Worm (Caenorhabditis elegans) whole organism, L3 larva: ENCODE results near the gene K11D9.3.
"Not testable (repeated sequence)": the region's sequence is repeated elsewhere in the genome, so short reads cannot be mapped to it uniquely, and the experiment has no call there.

ENCODE experiments used
- ceh-16 ChIP-seq: sonication (generic microtip); optimal IDR thresholded peaks from 2 replicates; lab custom pipeline; 2017; ENCODE audit warnings: missing biosample characterization, missing genetic modification characterization
- ceh-28 ChIP-seq: fragments of 150-350 bp; optimal IDR thresholded peaks from 2 replicates; lab custom pipeline; 2014; ENCODE audit warnings: missing biosample characterization, missing genetic modification reagents, missing genetic modification characterization
- ceh-82 ChIP-seq: fragments of 150-350 bp; optimal IDR thresholded peaks from 2 replicates; lab custom pipeline; 2014; ENCODE audit warnings: missing biosample characterization, missing genetic modification characterization
- ceh-9 ChIP-seq: sonication (generic microtip); optimal IDR thresholded peaks from 2 replicates; lab custom pipeline; 2018; ENCODE audit warnings: missing biosample characterization, missing genetic modification characterization
- daf-12 ChIP-seq: fragments of 150-350 bp; optimal IDR thresholded peaks from 2 replicates; lab custom pipeline; 2014; ENCODE audit warnings: missing biosample characterization, missing genetic modification reagents, missing genetic modification characterization
- egl-27 ChIP-seq: sonication (generic microtip); optimal IDR thresholded peaks from 4 replicates; lab custom pipeline; 2017; ENCODE audit warnings: missing biosample characterization, missing genetic modification reagents, missing genetic modification characterization
- elt-1 ChIP-seq: fragments of 150-350 bp; optimal IDR thresholded peaks from 2 replicates; lab custom pipeline; 2014; ENCODE audit warnings: missing biosample characterization, missing genetic modification characterization
- elt-2 ChIP-seq: sonication (generic microtip); optimal IDR thresholded peaks from 2 replicates; lab custom pipeline; 2016; ENCODE audit warnings: missing genetic modification reagents, mild to moderate bottlenecking, missing genetic modification characterization, missing compliant biosample characterization
- elt-3 ChIP-seq, 3 experiments: fragments of 150-350 bp in 1 of 3; sonication (generic microtip) in 2 of 3; optimal IDR thresholded peaks; 2 replicates in 2 of 3; 4 replicates in 1 of 3; lab custom pipeline; 2014 to 2017; ENCODE audit warnings: missing biosample characterization in 3 of 3, missing genetic modification characterization in 3 of 3
- eor-1 ChIP-seq, 2 experiments: fragments of 150-350 bp; optimal IDR thresholded peaks; 2 replicates each; lab custom pipeline; 2014 to 2018; ENCODE audit warnings: missing biosample characterization in 2 of 2, missing genetic modification characterization in 2 of 2
- fkh-10 ChIP-seq: sonication (generic microtip); optimal IDR thresholded peaks from 2 replicates; lab custom pipeline; 2017; ENCODE audit warnings: missing biosample characterization, missing genetic modification reagents, missing genetic modification characterization
- fkh-2 ChIP-seq: fragments of 150-350 bp; optimal IDR thresholded peaks from 2 replicates; lab custom pipeline; 2014; ENCODE audit warnings: missing biosample characterization, missing genetic modification reagents, missing genetic modification characterization
- fos-1 ChIP-seq: fragments of 150-350 bp; optimal IDR thresholded peaks from 2 replicates; lab custom pipeline; 2014; ENCODE audit warnings: missing biosample characterization, missing genetic modification characterization
- hmg-11 ChIP-seq: sonication (generic microtip); optimal IDR thresholded peaks from 2 replicates; lab custom pipeline; 2016; ENCODE audit warnings: missing genetic modification characterization, missing compliant biosample characterization
- jun-1 ChIP-seq: fragments of 150-350 bp; optimal IDR thresholded peaks from 2 replicates; lab custom pipeline; 2014; ENCODE audit warnings: missing biosample characterization, missing genetic modification reagents, missing genetic modification characterization
- lin-15B ChIP-seq: fragments of 150-350 bp; optimal IDR thresholded peaks from 2 replicates; lab custom pipeline; 2014; ENCODE audit warnings: missing biosample characterization, missing genetic modification characterization
- lin-39 ChIP-seq: fragments of 150-350 bp; optimal IDR thresholded peaks from 2 replicates; lab custom pipeline; 2018; ENCODE audit warnings: missing biosample characterization, missing genetic modification reagents, missing genetic modification characterization
- mdl-1 ChIP-seq: fragments of 150-350 bp; optimal IDR thresholded peaks from 2 replicates; lab custom pipeline; 2014; ENCODE audit warnings: missing biosample characterization, missing genetic modification characterization
- mml-1 ChIP-seq: fragments of 150-350 bp; sonication (generic microtip); optimal IDR thresholded peaks from 3 replicates; lab custom pipeline; 2014; ENCODE audit warnings: missing biosample characterization, missing genetic modification characterization
- nfya-1 ChIP-seq: sonication (generic microtip); optimal IDR thresholded peaks from 2 replicates; lab custom pipeline; 2017; ENCODE audit warnings: missing genetic modification characterization, mild to moderate bottlenecking, missing compliant biosample characterization, antibody characterized with exemption, moderate library complexity; ENCODE audit not compliant: insufficient read depth
- nhr-11 ChIP-seq: fragments of 150-350 bp; optimal IDR thresholded peaks from 2 replicates; lab custom pipeline; 2014; ENCODE audit warnings: missing biosample characterization, missing genetic modification characterization
- nhr-12 ChIP-seq: fragments of 150-350 bp; optimal IDR thresholded peaks from 2 replicates; lab custom pipeline; 2014; ENCODE audit warnings: missing biosample characterization, missing genetic modification characterization
- nhr-23 ChIP-seq: fragments of 150-350 bp; optimal IDR thresholded peaks from 2 replicates; lab custom pipeline; 2014; ENCODE audit warnings: missing biosample characterization, missing genetic modification reagents, missing genetic modification characterization
- nhr-25 ChIP-seq: sonication (generic microtip); optimal IDR thresholded peaks from 2 replicates; lab custom pipeline; 2017; ENCODE audit warnings: missing biosample characterization, missing genetic modification characterization
- nhr-28 ChIP-seq: fragments of 150-350 bp; optimal IDR thresholded peaks from 2 replicates; lab custom pipeline; 2014; ENCODE audit warnings: missing biosample characterization, missing genetic modification characterization
- nhr-43 ChIP-seq: sonication (generic microtip); optimal IDR thresholded peaks from 2 replicates; lab custom pipeline; 2016; ENCODE audit warnings: mild to moderate bottlenecking, missing genetic modification characterization, missing compliant biosample characterization; ENCODE audit not compliant: poor library complexity, severe bottlenecking
- nhr-67 ChIP-seq: fragments of 150-350 bp; optimal IDR thresholded peaks from 2 replicates; lab custom pipeline; 2014; ENCODE audit warnings: missing biosample characterization, missing genetic modification characterization
- nhr-77 ChIP-seq: fragments of 150-350 bp; optimal IDR thresholded peaks from 2 replicates; lab custom pipeline; 2014; ENCODE audit warnings: missing biosample characterization, missing genetic modification characterization
- pha-4 ChIP-seq: fragments of 150-350 bp; optimal IDR thresholded peaks from 2 replicates; lab custom pipeline; 2014; ENCODE audit warnings: missing biosample characterization, missing genetic modification reagents, missing genetic modification characterization
- pqm-1 ChIP-seq: fragments of 150-350 bp; optimal IDR thresholded peaks from 2 replicates; lab custom pipeline; 2017; ENCODE audit warnings: missing biosample characterization, missing genetic modification characterization, inconsistent platforms
- sea-2 ChIP-seq: fragments of 150-350 bp; sonication (generic microtip); optimal IDR thresholded peaks from 4 replicates; lab custom pipeline; 2014; ENCODE audit warnings: missing biosample characterization, missing genetic modification reagents, missing genetic modification characterization
- snpc-4 ChIP-seq: fragments of 150-350 bp; optimal IDR thresholded peaks from 2 replicates; lab custom pipeline; 2014; ENCODE audit warnings: missing biosample characterization, missing genetic modification characterization
- tbx-2 ChIP-seq: sonication (generic microtip); optimal IDR thresholded peaks from 2 replicates; lab custom pipeline; 2016; ENCODE audit warnings: mild to moderate bottlenecking, missing genetic modification characterization, missing compliant biosample characterization
- unc-39 ChIP-seq: sonication (generic microtip); optimal IDR thresholded peaks from 4 replicates; lab custom pipeline; 2017; ENCODE audit warnings: missing biosample characterization, missing genetic modification characterization
- ztf-11 ChIP-seq: fragments of 150-350 bp; optimal IDR thresholded peaks from 2 replicates; lab custom pipeline; 2014; ENCODE audit warnings: missing biosample characterization, missing genetic modification characterization
- ztf-4 ChIP-seq: fragments of 150-350 bp; optimal IDR thresholded peaks from 2 replicates; lab custom pipeline; 2014; ENCODE audit warnings: missing biosample characterization, missing genetic modification characterization

Gene K11D9.3

DNA sequence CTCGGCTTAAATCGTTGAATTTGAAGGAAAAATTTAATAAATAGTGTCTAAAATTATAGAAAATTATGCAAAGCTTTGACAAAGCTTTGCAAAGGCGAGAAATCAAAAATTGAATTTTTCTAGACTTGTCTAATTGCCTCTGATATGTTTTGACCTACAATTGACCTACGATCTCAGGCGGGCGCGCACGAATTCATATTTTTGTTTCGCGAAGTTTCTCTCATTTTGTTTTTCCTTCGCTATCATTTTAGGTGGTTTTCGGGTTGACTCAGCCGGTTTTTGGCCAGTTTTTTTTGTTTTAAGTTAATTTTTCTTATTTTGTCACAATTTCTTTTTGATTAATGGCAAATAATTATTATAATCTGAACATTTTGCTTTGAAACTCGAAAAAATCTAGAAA, 5.2 kb upstream of the K11D9.3 start:
- TF ChIP-seq mml-1 (no peak), pqm-1 (tag; lab: Kevin White, UChicago) (no peak), elt-3 (tag; optimal IDR thresholded peaks at IDR 0.05; lab: Kevin White, UChicago) (no peak), tbx-2 (no peak)

DNA sequence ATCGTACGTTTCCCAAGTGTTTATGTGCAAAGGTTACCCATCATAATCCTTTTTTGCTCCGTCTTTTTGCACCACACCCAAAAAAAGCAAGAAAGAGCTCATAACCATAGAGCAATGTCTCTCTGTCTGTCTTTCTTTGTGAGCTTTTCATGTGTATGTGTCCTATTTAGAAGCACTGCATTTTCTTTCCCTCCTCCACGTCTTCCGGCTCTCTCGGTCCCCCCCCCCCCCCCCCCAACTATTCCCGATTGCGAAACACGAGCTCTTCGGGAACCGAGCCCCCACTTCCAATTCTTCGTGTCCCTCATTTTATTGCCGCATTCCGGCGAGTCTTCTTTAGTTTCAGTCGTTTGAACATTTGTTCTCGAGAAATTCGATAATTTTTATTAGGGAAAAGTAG, 4.8 kb upstream of the K11D9.3 start:
- no peak for TF ChIP-seq unc-39 (tag; lab: Kevin White, UChicago)
- TF ChIP-seq daf-12 (tag; lab: Kevin White, UChicago): no peak
- TF ChIP-seq sea-2: no peak
- TF ChIP-seq tbx-2: no peak
- no peak for TF ChIP-seq lin-15B (tag; lab: Kevin White, UChicago)
- TF ChIP-seq nhr-77 (tag; lab: Kevin White, UChicago): no peak
- no peak for TF ChIP-seq nhr-28
- TF ChIP-seq eor-1 (tag; optimal IDR thresholded peaks at IDR 0.05; lab: Kevin White, UChicago): no peak
- TF ChIP-seq nhr-67 (tag; lab: Kevin White, UChicago): no peak
- no peak for TF ChIP-seq nhr-12
- TF ChIP-seq snpc-4 (tag; lab: Kevin White, UChicago): no peak
- no peak for TF ChIP-seq elt-3 (tag; optimal IDR thresholded peaks at IDR 0.05; lab: Kevin White, UChicago)
- TF ChIP-seq ceh-9 (tag; lab: Kevin White, UChicago): no peak
- TF ChIP-seq nhr-11: no peak
- TF ChIP-seq nhr-25 (tag; lab: Kevin White, UChicago): no peak
- TF ChIP-seq mdl-1 (tag; lab: Kevin White, UChicago): no peak
- TF ChIP-seq, all 47 proteins: peak for 0

DNA sequence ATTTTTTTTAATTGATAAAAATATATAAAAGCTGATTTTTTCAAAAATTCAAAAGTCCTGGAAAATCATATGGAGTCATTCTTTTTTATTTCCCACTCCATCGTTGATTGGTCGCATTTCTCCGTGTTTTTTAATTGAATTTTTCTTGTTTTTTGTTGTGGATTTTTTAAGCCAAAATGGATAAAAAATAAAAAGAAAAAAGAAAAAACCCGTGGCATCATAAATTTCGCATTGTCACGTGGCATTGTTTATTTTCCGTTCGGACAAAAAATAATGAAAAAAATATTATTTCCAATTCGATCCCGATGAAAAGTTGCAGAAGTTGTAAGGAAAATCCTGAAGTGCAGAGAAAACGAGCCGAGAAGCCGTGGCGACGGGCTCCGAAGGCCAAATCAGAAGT, 3.6 kb upstream of the K11D9.3 start, which contains the start of gene klp-7:
Gene klp-7 (plus strand): TSS at position 301 of the 400 bp plus-strand sequence.
- TF ChIP-seq nhr-23 (tag; lab: Kevin White, UChicago); daf-12 (tag; lab: Kevin White, UChicago); eor-1 (tag; optimal IDR thresholded peaks at IDR 0.05; lab: Kevin White, UChicago): not testable (repeated sequence)

DNA sequence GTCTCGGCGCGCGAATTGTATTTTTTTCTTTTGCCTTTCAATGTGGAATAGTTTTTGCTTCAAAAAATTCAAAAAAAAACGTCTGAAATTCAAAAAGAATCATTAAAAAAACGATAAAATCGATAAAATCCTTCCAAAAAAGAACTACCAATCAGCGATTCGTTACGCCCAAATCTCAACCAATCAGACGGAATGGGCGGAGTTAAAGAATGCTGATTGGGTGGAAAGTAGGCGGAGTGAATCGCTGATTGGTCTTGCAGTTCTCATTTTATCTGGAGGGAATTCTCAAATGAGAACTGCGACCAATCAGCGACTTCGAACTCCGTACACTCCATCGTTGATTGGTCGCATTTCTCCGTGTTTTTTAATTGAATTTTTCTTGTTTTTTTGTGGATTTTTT, 3.2 kb upstream of the K11D9.3 start:
- TF ChIP-seq nfya-1 (tag; lab: Kevin White, UChicago) (peak; percentile 95), fkh-2 (no peak)
- TF ChIP-seq, all 47 proteins: peak for 1

DNA sequence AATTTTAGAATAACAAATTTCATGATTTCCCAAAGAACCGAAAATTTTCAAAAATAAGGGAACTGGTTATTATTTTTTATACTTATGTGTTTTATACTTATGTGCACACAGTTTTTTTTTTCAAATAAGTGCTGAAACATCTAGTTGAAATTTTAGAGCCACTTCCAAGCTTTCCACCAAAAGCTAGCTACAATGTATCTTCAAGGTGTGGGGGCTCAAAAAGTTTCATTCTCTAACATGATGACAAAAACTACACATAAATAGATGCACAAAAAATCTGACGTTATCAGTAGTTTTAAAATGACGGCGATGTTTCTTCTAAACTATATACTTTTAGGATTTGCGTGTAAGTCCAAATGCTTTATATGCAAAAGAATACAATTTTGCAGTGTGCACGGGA, 8.0 kb downstream of the K11D9.3 start, which contains the start of gene clec-163:
Gene clec-163 (plus strand): TSS at position 301 of the 400 bp plus-strand sequence.
- no peak for TF ChIP-seq unc-39 (tag; lab: Kevin White, UChicago)
- TF ChIP-seq mml-1: no peak
- TF ChIP-seq elt-2: no peak
- TF ChIP-seq ztf-4 (tag; lab: Kevin White, UChicago): no peak
- TF ChIP-seq hmg-11 (tag; lab: Kevin White, UChicago): no peak

DNA sequence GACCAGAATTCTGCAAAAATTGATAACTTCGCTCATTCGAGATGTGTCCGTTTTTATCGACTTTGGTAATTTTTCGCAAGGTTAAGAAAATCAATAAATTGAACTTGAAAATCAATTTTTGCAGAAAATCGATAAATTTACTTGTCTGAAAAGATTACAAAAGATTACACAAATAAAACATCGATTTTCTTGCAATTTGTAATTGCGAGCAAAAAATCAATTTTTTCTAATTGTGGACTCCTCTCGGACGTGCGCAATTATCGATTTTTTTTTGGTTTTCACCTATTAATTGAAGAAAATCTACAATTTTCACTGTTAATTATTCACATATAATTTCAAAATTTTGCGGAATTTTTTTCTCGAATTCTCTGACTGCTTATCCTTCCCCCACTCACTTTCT, 10.8 kb downstream of the K11D9.3 start:
- TF ChIP-seq ceh-28 (tag; lab: Kevin White, UChicago) (peak; percentile 73), nhr-67 (tag; lab: Kevin White, UChicago) (no peak)

DNA sequence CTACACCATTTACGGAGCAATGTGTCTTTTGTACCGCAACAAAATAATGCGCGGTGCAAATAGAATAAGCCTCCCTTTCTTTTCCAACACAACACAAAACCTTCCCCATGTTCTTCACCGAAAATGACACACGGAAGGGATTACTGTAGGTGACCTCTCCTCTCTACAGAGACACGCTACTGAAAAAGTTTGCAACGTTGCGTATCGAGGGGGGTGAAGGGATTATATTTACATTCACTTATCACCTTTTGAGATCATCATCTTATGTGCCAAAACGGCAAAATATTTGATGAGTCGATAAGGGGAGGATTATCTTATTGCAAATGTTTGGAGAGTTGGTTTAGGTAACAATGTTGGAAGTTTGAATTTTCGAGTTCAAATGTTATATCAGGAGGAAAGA, 19.0 kb downstream of the K11D9.3 start:
- TF ChIP-seq pqm-1 (tag; lab: Kevin White, UChicago) (no peak), ceh-82 (tag; lab: Kevin White, UChicago) (no peak)

DNA sequence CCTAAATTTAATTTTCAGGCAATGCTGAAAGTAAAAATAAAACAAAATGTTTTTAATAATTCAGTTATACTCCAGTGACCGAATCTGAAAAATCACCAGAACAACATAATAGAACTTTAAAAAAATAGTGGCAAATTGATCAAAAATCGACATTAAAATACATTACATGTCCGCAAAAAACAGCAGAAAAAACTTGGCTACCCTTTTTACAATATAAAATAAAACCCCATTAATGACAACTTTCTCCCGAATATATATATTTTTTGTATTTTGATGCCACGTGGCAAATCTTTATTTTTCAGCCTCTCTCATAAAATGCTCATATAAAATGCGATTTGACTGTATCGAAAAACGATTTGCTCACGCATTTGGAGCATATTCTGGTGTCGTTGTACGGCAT, 20.5 kb downstream of the K11D9.3 start, which contains the start of gene ptr-19:
Gene ptr-19 (plus strand): TSS at position 301 of the 400 bp plus-strand sequence.
- TF ChIP-seq lin-39 (tag; lab: Kevin White, UChicago): no peak
- TF ChIP-seq elt-3 (tag; optimal IDR thresholded peaks at IDR 0.05; lab: Kevin White, UChicago): no peak
- no peak for TF ChIP-seq pha-4 (tag; lab: Kevin White, UChicago)
- no peak for TF ChIP-seq ceh-28 (tag; lab: Kevin White, UChicago)
- no peak for TF ChIP-seq fos-1 (tag; lab: Kevin White, UChicago)
- no peak for TF ChIP-seq ceh-9 (tag; lab: Kevin White, UChicago)
- TF ChIP-seq nhr-43 (tag; lab: Kevin White, UChicago): no peak
- no peak for TF ChIP-seq ztf-11
- TF ChIP-seq nhr-25 (tag; lab: Kevin White, UChicago): no peak
- no peak for TF ChIP-seq jun-1 (tag; lab: Kevin White, UChicago)
- no peak for TF ChIP-seq nhr-12
- no peak for TF ChIP-seq nhr-11
- no peak for TF ChIP-seq mdl-1 (tag; lab: Kevin White, UChicago)
- no peak for TF ChIP-seq fkh-2
- TF ChIP-seq ceh-82 (tag; lab: Kevin White, UChicago): no peak
- no peak for TF ChIP-seq fkh-10 (GFP tag; lab: Kevin White, UChicago)
- no peak for TF ChIP-seq ceh-16 (tag; lab: Kevin White, UChicago)
- no peak for TF ChIP-seq elt-1 (tag; lab: Kevin White, UChicago)
- TF ChIP-seq nfya-1 (tag; lab: Kevin White, UChicago): no peak
- TF ChIP-seq egl-27: no peak
